Worm (Caenorhabditis elegans): ENCODE measurements around the gene col-162.

- TF ChIP-seq unc-62 (GFP tag; optimal IDR thresholded peaks at IDR 0.05) (no peak), skn-1 (tag; optimal IDR thresholded peaks at IDR 0.05) (no peak), zag-1 (tag; optimal IDR thresholded peaks at IDR 0.05) (no peak), nhr-11 (tag; optimal IDR thresholded peaks at IDR 0.05) (no peak)
Observed at ce11 chrV:13393333-13393803, 48.4 kb upstream of the col-162 start.
